Worm (Caenorhabditis elegans): ENCODE data around the gene T28D6.5.
A peak's percentile ranks its signal among the peaks of the same experiment; 100 is the strongest.

T28D6.5 gene

DNA sequence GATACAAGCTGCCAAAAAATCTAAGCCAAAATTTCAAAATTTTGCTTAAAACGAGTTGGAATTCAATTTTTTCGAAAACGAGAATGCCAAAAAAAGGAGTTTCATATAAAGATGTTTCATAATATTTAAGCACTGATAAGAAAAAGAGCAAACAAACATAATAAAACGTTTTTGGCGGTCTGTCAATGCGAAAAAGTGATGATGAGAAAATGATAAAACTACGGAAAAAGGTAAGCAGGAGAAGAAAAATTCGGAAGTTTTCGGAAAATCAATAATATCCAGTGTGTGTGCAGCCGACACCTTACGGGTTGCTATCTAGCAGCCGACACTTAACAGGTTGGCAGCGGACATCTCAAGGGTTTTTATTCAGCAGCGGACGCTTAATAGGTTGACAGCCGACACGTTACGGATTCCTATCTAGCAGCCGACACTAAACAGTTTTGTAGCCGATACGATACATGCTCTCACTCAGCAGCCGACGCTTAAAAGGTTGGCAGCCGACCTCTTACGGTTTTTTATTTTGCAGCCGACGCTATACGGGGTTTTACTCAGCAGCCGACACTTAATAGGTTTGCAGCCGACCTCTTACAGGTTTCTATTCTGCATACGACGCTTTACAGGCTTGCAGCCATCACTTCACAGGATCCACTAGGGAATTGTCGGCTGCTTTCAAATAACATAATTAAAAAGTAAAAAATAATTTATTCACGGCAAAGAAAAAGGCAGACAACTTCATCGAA is 38.9 kb downstream of the T28D6.5 start:
- TF ChIP-seq B0310.2 (tag; optimal IDR thresholded peaks at IDR 0.05) = no peak
- no peak for TF ChIP-seq sea-1 (GFP tag; conservative IDR thresholded peaks at IDR 0.05)

ce11 chrIII:11377880-11378279 is 44.4 kb downstream of the T28D6.5 start, which contains the start of gene dpy-18:
TSS of gene dpy-18 (minus strand) at chrIII:11377980.
- no peak for TF ChIP-seq ets-7 (tag; optimal IDR thresholded peaks at IDR 0.05)
- TF ChIP-seq hnd-1 (tag; optimal IDR thresholded peaks at IDR 0.05) = no peak
- TF ChIP-seq flt-1 (GFP tag; IDR thresholded peaks at IDR 0.05) = no peak
- no peak for TF ChIP-seq sea-1 (GFP tag; conservative IDR thresholded peaks at IDR 0.05)
- TF ChIP-seq ceh-36 (tag; optimal IDR thresholded peaks at IDR 0.05) = no peak
- TF ChIP-seq hmg-4 (GFP tag; optimal IDR thresholded peaks at IDR 0.05) = no peak
- TF ChIP-seq aly-1 (tag; optimal IDR thresholded peaks at IDR 0.05) = no peak
- TF ChIP-seq F13C5.2 (tag; optimal IDR thresholded peaks at IDR 0.05) = no peak
- TF ChIP-seq B0310.2 (tag; optimal IDR thresholded peaks at IDR 0.05) = no peak
- no peak for TF ChIP-seq ceh-13 (GFP tag; optimal IDR thresholded peaks at IDR 0.05)
- TF ChIP-seq tbx-11 (GFP tag; IDR thresholded peaks at IDR 0.05) = no peak
- no peak for TF ChIP-seq pes-1 (GFP tag; IDR thresholded peaks at IDR 0.05)
- TF ChIP-seq scrt-1 (GFP tag; IDR thresholded peaks at IDR 0.05) = no peak

DNA sequence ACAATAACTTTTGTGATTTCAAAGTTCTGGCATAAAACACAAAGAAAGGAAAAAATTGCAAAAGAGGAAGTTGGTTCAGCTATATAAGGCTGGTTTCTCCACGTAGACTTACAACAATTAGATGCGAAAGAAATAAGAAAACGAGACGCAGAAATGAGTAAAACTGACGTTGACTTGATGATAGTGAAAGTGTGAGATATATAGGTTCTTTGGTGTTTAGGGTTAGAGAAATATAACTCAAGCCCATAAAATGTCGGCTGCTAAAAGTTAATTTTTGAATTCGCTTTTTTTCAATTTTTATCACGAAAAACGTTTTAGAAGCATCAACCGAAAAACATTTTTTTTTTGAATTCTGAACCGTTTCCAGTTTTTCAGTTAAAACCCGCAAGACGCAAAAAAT is 45.0 kb downstream of the T28D6.5 start:
- TF ChIP-seq ceh-13 (GFP tag; optimal IDR thresholded peaks at IDR 0.05) (no peak), ets-7 (tag; optimal IDR thresholded peaks at IDR 0.05) (no peak), hmg-4 (GFP tag; optimal IDR thresholded peaks at IDR 0.05) (no peak), ama-1 (optimal IDR thresholded peaks at IDR 0.05) (no peak), pes-1 (GFP tag; IDR thresholded peaks at IDR 0.05) (no peak), scrt-1 (GFP tag; IDR thresholded peaks at IDR 0.05) (no peak), F13C5.2 (tag; optimal IDR thresholded peaks at IDR 0.05) (no peak), flt-1 (GFP tag; IDR thresholded peaks at IDR 0.05) (no peak), tbx-11 (GFP tag; IDR thresholded peaks at IDR 0.05) (no peak), tbx-37 (GFP tag; conservative IDR thresholded peaks at IDR 0.05) (no peak), hnd-1 (tag; optimal IDR thresholded peaks at IDR 0.05) (no peak), sea-1 (GFP tag; conservative IDR thresholded peaks at IDR 0.05) (no peak), tra-4 (tag; optimal IDR thresholded peaks at IDR 0.05) (no peak), B0310.2 (tag; optimal IDR thresholded peaks at IDR 0.05) (no peak), hmbx-1 (tag; optimal IDR thresholded peaks at IDR 0.05) (no peak)

- TF ChIP-seq B0310.2 (tag; optimal IDR thresholded peaks at IDR 0.05) (no peak), ceh-36 (tag; optimal IDR thresholded peaks at IDR 0.05) (no peak), hmg-4 (GFP tag; optimal IDR thresholded peaks at IDR 0.05) (no peak), hnd-1 (tag; optimal IDR thresholded peaks at IDR 0.05) (no peak), tra-4 (tag; optimal IDR thresholded peaks at IDR 0.05) (no peak), hmbx-1 (tag; optimal IDR thresholded peaks at IDR 0.05) (no peak), aly-1 (tag; optimal IDR thresholded peaks at IDR 0.05) (no peak), sea-1 (GFP tag; conservative IDR thresholded peaks at IDR 0.05) (no peak), pes-1 (GFP tag; IDR thresholded peaks at IDR 0.05) (no peak), ama-1 (optimal IDR thresholded peaks at IDR 0.05) (no peak), tbx-37 (GFP tag; conservative IDR thresholded peaks at IDR 0.05) (no peak), ceh-13 (GFP tag; optimal IDR thresholded peaks at IDR 0.05) (no peak), flt-1 (GFP tag; IDR thresholded peaks at IDR 0.05) (no peak), ets-7 (tag; optimal IDR thresholded peaks at IDR 0.05) (no peak), tbx-11 (GFP tag; IDR thresholded peaks at IDR 0.05) (no peak), F13C5.2 (tag; optimal IDR thresholded peaks at IDR 0.05) (no peak), scrt-1 (GFP tag; IDR thresholded peaks at IDR 0.05) (no peak)
Observed at ce11 chrIII:11378910-11379309, 45.4 kb downstream of the T28D6.5 start.

DNA sequence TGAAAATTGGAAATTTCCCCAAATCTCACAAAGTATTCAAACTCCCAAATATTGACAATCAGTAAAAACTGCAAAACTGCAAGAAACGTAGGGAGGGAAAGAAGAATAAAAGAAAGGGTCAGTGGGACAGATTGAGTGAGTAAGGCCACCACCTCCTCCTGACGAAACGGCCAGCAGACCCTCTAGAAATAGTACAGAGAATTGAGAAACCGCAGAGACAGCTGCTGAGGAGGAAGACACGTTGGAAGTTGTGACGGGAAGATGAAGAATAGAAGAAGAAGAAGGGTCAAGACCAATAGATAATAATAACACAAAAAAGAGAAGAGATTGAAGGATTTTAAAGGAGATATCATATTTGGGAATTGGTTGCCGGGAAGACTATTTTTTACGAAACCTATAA is 47.1 kb downstream of the T28D6.5 start:
- TF ChIP-seq aly-1 (tag; optimal IDR thresholded peaks at IDR 0.05) (no peak), tbx-11 (GFP tag; IDR thresholded peaks at IDR 0.05) (no peak), sea-1 (GFP tag; conservative IDR thresholded peaks at IDR 0.05) (no peak), hmg-4 (GFP tag; optimal IDR thresholded peaks at IDR 0.05) (no peak), tbx-37 (GFP tag; conservative IDR thresholded peaks at IDR 0.05) (no peak), tra-4 (tag; optimal IDR thresholded peaks at IDR 0.05) (no peak), hnd-1 (tag; optimal IDR thresholded peaks at IDR 0.05) (no peak), ceh-13 (GFP tag; optimal IDR thresholded peaks at IDR 0.05) (no peak), scrt-1 (GFP tag; IDR thresholded peaks at IDR 0.05) (no peak), ama-1 (optimal IDR thresholded peaks at IDR 0.05) (no peak), B0310.2 (tag; optimal IDR thresholded peaks at IDR 0.05) (no peak), hmbx-1 (tag; optimal IDR thresholded peaks at IDR 0.05) (no peak), pes-1 (GFP tag; IDR thresholded peaks at IDR 0.05) (no peak), F13C5.2 (tag; optimal IDR thresholded peaks at IDR 0.05) (no peak), ceh-36 (tag; optimal IDR thresholded peaks at IDR 0.05) (no peak), flt-1 (GFP tag; IDR thresholded peaks at IDR 0.05) (no peak)

ce11 chrIII:11381922-11382321 is 48.4 kb downstream of the T28D6.5 start, which contains the start of gene subs-4:
TSS of gene subs-4 (plus strand) at chrIII:11382222.
- TF ChIP-seq sea-1 (GFP tag; conservative IDR thresholded peaks at IDR 0.05) (no peak), ceh-13 (GFP tag; optimal IDR thresholded peaks at IDR 0.05) (no peak), ceh-36 (tag; optimal IDR thresholded peaks at IDR 0.05) (no peak), hmg-4 (GFP tag; optimal IDR thresholded peaks at IDR 0.05) (no peak), pes-1 (GFP tag; IDR thresholded peaks at IDR 0.05) (no peak), hnd-1 (tag; optimal IDR thresholded peaks at IDR 0.05) (no peak), scrt-1 (GFP tag; IDR thresholded peaks at IDR 0.05) (no peak), ets-7 (tag; optimal IDR thresholded peaks at IDR 0.05) (no peak)

DNA sequence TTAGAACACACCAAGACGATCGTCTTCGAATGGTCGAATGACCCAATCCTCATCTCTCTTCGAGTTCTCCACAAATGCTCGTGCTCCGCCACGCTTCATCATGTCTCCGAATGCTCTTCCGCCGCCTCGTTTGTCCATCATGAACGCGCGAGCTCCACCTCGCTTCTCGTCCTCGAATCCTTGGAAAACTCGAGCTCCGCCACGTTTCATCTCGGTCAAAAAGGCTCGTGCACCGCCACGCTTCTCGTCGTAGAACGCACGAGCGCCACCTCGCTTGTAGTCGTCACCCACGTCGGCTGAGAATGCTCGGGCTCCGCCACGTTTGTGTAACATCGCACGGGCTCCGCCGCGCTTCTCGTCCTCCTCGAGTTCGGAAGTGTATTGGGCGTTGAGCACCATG is 55.9 kb downstream of the T28D6.5 start:
- TF ChIP-seq ceh-13 (GFP tag; optimal IDR thresholded peaks at IDR 0.05) (no peak), sea-1 (GFP tag; conservative IDR thresholded peaks at IDR 0.05) (0 out of 2 replicates have a peak, but pooled peaks have one; percentile 19)
